Fruit fly (Drosophila melanogaster) whole organism, embryonic: ENCODE measurements around the gene CG14054.

Experiments
- Asciz ChIP-seq: fragments of 200-800 bp; sonication (Bioruptor generic); optimal IDR thresholded peaks from 2 replicates; lab custom pipeline; 2017; ENCODE audit warnings: missing biosample characterization, mild to moderate bottlenecking, missing genetic modification characterization, missing genetic modification reagents
- Atf6 ChIP-seq: fragments of 200-800 bp; sonication (Bioruptor generic); IDR thresholded peaks from 2 replicates; pipeline ENCODE4 v1.3.6; 2022; ENCODE audit warnings: missing biosample characterization, missing genetic modification characterization
- Blimp-1 ChIP-seq: fragments of 200-800 bp; sonication (Bioruptor generic); optimal IDR thresholded peaks from 3 replicates; lab custom pipeline; 2018; ENCODE audit warnings: missing biosample characterization, missing genetic modification characterization, mild to moderate bottlenecking, moderate library complexity, missing genetic modification reagents
- CG10565 ChIP-seq: fragments of 200-800 bp; sonication (Bioruptor generic); optimal IDR thresholded peaks from 3 replicates; lab custom pipeline; 2016; ENCODE audit warnings: missing biosample characterization, mild to moderate bottlenecking, missing genetic modification characterization
- CG10959 ChIP-seq: fragments of 200-800 bp; sonication (Bioruptor generic); IDR thresholded peaks from 2 replicates; pipeline ENCODE4 v1.3.6; 2022; ENCODE audit warnings: missing biosample characterization, missing genetic modification characterization
- CG10979 ChIP-seq: fragments of 200-800 bp; sonication (Bioruptor generic); optimal IDR thresholded peaks from 2 replicates; lab custom pipeline; 2018; ENCODE audit warnings: missing biosample characterization, mild to moderate bottlenecking, missing genetic modification characterization, moderate library complexity
- CG11093 ChIP-seq: fragments of 200-800 bp; sonication (Bioruptor generic); IDR thresholded peaks from 3 replicates; pipeline ENCODE4 v1.3.6; 2022; ENCODE audit warnings: missing biosample characterization, missing genetic modification characterization
- CG12071 ChIP-seq: fragments of 200-800 bp; sonication (Bioruptor generic); optimal IDR thresholded peaks from 3 replicates; lab custom pipeline; 2018; ENCODE audit warnings: missing biosample characterization, mild to moderate bottlenecking, missing genetic modification characterization
- CG12104 ChIP-seq: fragments of 200-800 bp; sonication (Bioruptor generic); optimal IDR thresholded peaks from 3 replicates; lab custom pipeline; 2016; ENCODE audit warnings: missing biosample characterization, missing genetic modification characterization
- CG12744 ChIP-seq: fragments of 200-800 bp; sonication (Bioruptor generic); optimal IDR thresholded peaks from 2 replicates; lab custom pipeline; 2016; ENCODE audit warnings: missing biosample characterization, missing genetic modification characterization
- CG13123 ChIP-seq: fragments of 200-800 bp; sonication (Bioruptor generic); optimal IDR thresholded peaks from 2 replicates; lab custom pipeline; 2016; ENCODE audit warnings: missing biosample characterization, missing genetic modification characterization
- CG13287 ChIP-seq: fragments of 200-800 bp; sonication (Bioruptor generic); IDR thresholded peaks from 2 replicates; pipeline ENCODE4 v1.3.6; 2022; ENCODE audit warnings: missing biosample characterization, missing genetic modification characterization; ENCODE audit not compliant: partially characterized antibody
- CG14965 ChIP-seq: fragments of 200-800 bp; sonication (Bioruptor generic); optimal IDR thresholded peaks from 2 replicates; lab custom pipeline; 2016; ENCODE audit warnings: missing biosample characterization, missing genetic modification characterization, borderline replicate concordance
- CG15011 ChIP-seq: fragments of 200-800 bp; sonication (Bioruptor generic); optimal IDR thresholded peaks from 3 replicates; lab custom pipeline; 2018; ENCODE audit warnings: missing biosample characterization, mild to moderate bottlenecking, missing genetic modification characterization
- CG15696 ChIP-seq: fragments of 200-800 bp; sonication (Bioruptor generic); optimal IDR thresholded peaks from 2 replicates; lab custom pipeline; 2019; ENCODE audit warnings: missing biosample characterization, mild to moderate bottlenecking, missing genetic modification characterization, moderate library complexity
- CG18476 ChIP-seq: fragments of 200-800 bp; sonication (Bioruptor generic); optimal IDR thresholded peaks from 2 replicates; lab custom pipeline; 2016; ENCODE audit warnings: missing biosample characterization, mild to moderate bottlenecking, missing genetic modification characterization
- CG2120 ChIP-seq: fragments of 200-800 bp; sonication (Bioruptor generic); optimal IDR thresholded peaks from 3 replicates; lab custom pipeline; 2016; ENCODE audit warnings: missing biosample characterization, missing genetic modification characterization
- CG3407 ChIP-seq: fragments of 200-800 bp; sonication (Bioruptor generic); optimal IDR thresholded peaks from 2 replicates; lab custom pipeline; 2018; ENCODE audit warnings: missing biosample characterization, mild to moderate bottlenecking, missing genetic modification characterization
- CG34224 ChIP-seq: fragments of 200-800 bp; sonication (Bioruptor generic); IDR thresholded peaks from 3 replicates; pipeline ENCODE4 v1.3.6; 2022; ENCODE audit warnings: missing biosample characterization, missing genetic modification characterization; ENCODE audit not compliant: partially characterized antibody
- CG6272 ChIP-seq: fragments of 200-800 bp; sonication (Bioruptor generic); IDR thresholded peaks from 2 replicates; pipeline ENCODE4 v1.3.6; 2022; ENCODE audit warnings: missing biosample characterization, missing genetic modification characterization
- CG7786 ChIP-seq: fragments of 200-800 bp; sonication (Bioruptor generic); optimal IDR thresholded peaks from 2 replicates; lab custom pipeline; 2016; ENCODE audit warnings: missing biosample characterization, missing genetic modification characterization
- CG7839 ChIP-seq: fragments of 200-800 bp; sonication (Bioruptor generic); optimal IDR thresholded peaks from 3 replicates; lab custom pipeline; 2018; ENCODE audit warnings: missing biosample characterization, mild to moderate bottlenecking, missing genetic modification characterization, moderate library complexity
- Doc2 ChIP-seq: fragments of 200-800 bp; sonication (Bioruptor generic); IDR thresholded peaks from 2 replicates; pipeline ENCODE4 v1.3.6; 2022; ENCODE audit warnings: missing biosample characterization, missing genetic modification characterization
- Doc3 ChIP-seq: fragments of 200-800 bp; sonication (Bioruptor generic); IDR thresholded peaks from 3 replicates; pipeline ENCODE4 v1.3.6; 2022; ENCODE audit warnings: missing biosample characterization, missing genetic modification characterization; ENCODE audit not compliant: partially characterized antibody
- E2f1 ChIP-seq: fragments of 200-800 bp; sonication (Bioruptor generic); IDR thresholded peaks from 2 replicates; pipeline ENCODE4 v1.3.6; 2022; ENCODE audit warnings: missing biosample characterization, missing genetic modification characterization
- HHEX ChIP-seq: fragments of 200-800 bp; sonication (Bioruptor generic); optimal IDR thresholded peaks from 3 replicates; lab custom pipeline; 2017; ENCODE audit warnings: missing biosample characterization, mild to moderate bottlenecking, missing genetic modification characterization, missing genetic modification reagents
- Hr51 ChIP-seq, 2 experiments: fragments of 200-800 bp; sonication (Bioruptor generic); optimal IDR thresholded peaks; 2 replicates in 1 of 2; 3 replicates in 1 of 2; lab custom pipeline; 2016 to 2018; ENCODE audit warnings: missing biosample characterization in 2 of 2, missing genetic modification characterization in 2 of 2, mild to moderate bottlenecking in 1 of 2, moderate library complexity in 1 of 2
- Lhr ChIP-seq: fragments of 200-800 bp; sonication (Bioruptor generic); optimal IDR thresholded peaks from 3 replicates; lab custom pipeline; 2017; ENCODE audit warnings: mild to moderate bottlenecking, missing biosample characterization, missing genetic modification reagents, missing genetic modification characterization
- MBD-R2 ChIP-seq: fragments of 200-800 bp; sonication (Bioruptor generic); IDR thresholded peaks from 2 replicates; pipeline ENCODE4 v1.3.6; 2022; ENCODE audit warnings: missing biosample characterization, missing genetic modification characterization
- Med ChIP-seq: fragments of 200-800 bp; sonication (Bioruptor generic); peaks from one replicate; lab custom pipeline; 2016; ENCODE audit warnings: missing biosample characterization, missing genetic modification characterization, mild to moderate bottlenecking, inconsistent platforms, moderate library complexity
- Mrtf ChIP-seq: fragments of 200-800 bp; sonication (Bioruptor generic); IDR thresholded peaks from 3 replicates; pipeline ENCODE4 v1.3.6; 2022; ENCODE audit warnings: missing biosample characterization, missing genetic modification characterization
- Myb ChIP-seq: fragments of 200-800 bp; sonication (Bioruptor generic); optimal IDR thresholded peaks from 2 replicates; lab custom pipeline; 2016; ENCODE audit warnings: missing biosample characterization, missing genetic modification characterization
- NK7.1 ChIP-seq: fragments of 200-800 bp; sonication (Bioruptor generic); optimal IDR thresholded peaks from 3 replicates; lab custom pipeline; 2016; ENCODE audit warnings: missing biosample characterization, missing genetic modification characterization
- Rfx ChIP-seq: fragments of 200-800 bp; sonication (Bioruptor generic); IDR thresholded peaks from 2 replicates; pipeline ENCODE4 v1.3.6; 2022; ENCODE audit warnings: missing biosample characterization, missing genetic modification characterization
- Scr ChIP-seq: fragments of 200-800 bp; sonication (Bioruptor generic); IDR thresholded peaks from 2 replicates; pipeline ENCODE4 v1.3.6; 2022; ENCODE audit warnings: missing biosample characterization, missing genetic modification characterization; ENCODE audit not compliant: partially characterized antibody
- Xrp1 ChIP-seq: fragments of 200-800 bp; sonication (Bioruptor generic); IDR thresholded peaks from 2 replicates; pipeline ENCODE4 v1.3.6; 2022; ENCODE audit warnings: missing biosample characterization, missing genetic modification characterization
- aop ChIP-seq: fragments of 200-800 bp; sonication (Bioruptor generic); IDR thresholded peaks from 2 replicates; pipeline ENCODE4 v1.3.6; 2022; ENCODE audit warnings: missing biosample characterization, missing genetic modification characterization
- chif ChIP-seq, 2 experiments: fragments of 200-800 bp; sonication (Bioruptor generic); optimal IDR thresholded peaks; 3 replicates each; lab custom pipeline; 2016; ENCODE audit warnings: missing biosample characterization in 2 of 2, missing genetic modification characterization in 2 of 2
- dan ChIP-seq: fragments of 200-800 bp; sonication (Bioruptor generic); IDR thresholded peaks from 2 replicates; pipeline ENCODE4 v1.3.6; 2022; ENCODE audit warnings: missing biosample characterization, missing genetic modification characterization
- dpn ChIP-seq, 2 experiments: fragments of 200-800 bp; sonication (Bioruptor generic); optimal IDR thresholded peaks; 3 replicates each; lab custom pipeline; 2016; ENCODE audit warnings: missing biosample characterization in 2 of 2, missing genetic modification characterization in 2 of 2
- dysf ChIP-seq: fragments of 200-800 bp; sonication (Bioruptor generic); IDR thresholded peaks from 3 replicates; pipeline ENCODE4 v1.3.6; 2022; ENCODE audit warnings: missing biosample characterization, missing genetic modification characterization
- fd3F ChIP-seq: fragments of 200-800 bp; sonication (Bioruptor generic); optimal IDR thresholded peaks from 2 replicates; lab custom pipeline; 2018; ENCODE audit warnings: missing biosample characterization, mild to moderate bottlenecking, missing genetic modification characterization, moderate library complexity
- fd64A ChIP-seq: fragments of 200-800 bp; sonication (Bioruptor generic); optimal IDR thresholded peaks from 3 replicates; lab custom pipeline; 2018; ENCODE audit warnings: missing biosample characterization, mild to moderate bottlenecking, missing genetic modification characterization
- lilli ChIP-seq: fragments of 200-800 bp; sonication (Bioruptor generic); optimal IDR thresholded peaks from 3 replicates; lab custom pipeline; 2016; ENCODE audit warnings: missing biosample characterization, missing genetic modification characterization
- mld ChIP-seq: fragments of 200-800 bp; sonication (Bioruptor generic); IDR thresholded peaks from 3 replicates; pipeline ENCODE4 v1.3.6; 2022; ENCODE audit warnings: missing biosample characterization, missing genetic modification characterization; ENCODE audit not compliant: partially characterized antibody
- p53 ChIP-seq: fragments of 200-800 bp; sonication (Bioruptor generic); optimal IDR thresholded peaks from 2 replicates; lab custom pipeline; 2016; ENCODE audit warnings: missing biosample characterization, missing genetic modification characterization
- pb ChIP-seq: fragments of 200-800 bp; sonication (Bioruptor generic); optimal IDR thresholded peaks from 3 replicates; lab custom pipeline; 2016; ENCODE audit warnings: missing biosample characterization, missing genetic modification characterization
- unpg ChIP-seq: fragments of 200-800 bp; sonication (Bioruptor generic); optimal IDR thresholded peaks from 3 replicates; lab custom pipeline; 2018; ENCODE audit warnings: missing biosample characterization, mild to moderate bottlenecking, missing genetic modification characterization, moderate library complexity
- usp ChIP-seq: fragments of >200 bp; optimal IDR thresholded peaks from 2 replicates; lab custom pipeline; 2017; ENCODE audit warnings: missing biosample characterization, missing genetic modification characterization
- zen ChIP-seq: fragments of 200-800 bp; sonication (Bioruptor generic); optimal IDR thresholded peaks from 3 replicates; lab custom pipeline; 2018; ENCODE audit warnings: missing biosample characterization, mild to moderate bottlenecking, missing genetic modification characterization, moderate library complexity

CG14054 gene

DNA sequence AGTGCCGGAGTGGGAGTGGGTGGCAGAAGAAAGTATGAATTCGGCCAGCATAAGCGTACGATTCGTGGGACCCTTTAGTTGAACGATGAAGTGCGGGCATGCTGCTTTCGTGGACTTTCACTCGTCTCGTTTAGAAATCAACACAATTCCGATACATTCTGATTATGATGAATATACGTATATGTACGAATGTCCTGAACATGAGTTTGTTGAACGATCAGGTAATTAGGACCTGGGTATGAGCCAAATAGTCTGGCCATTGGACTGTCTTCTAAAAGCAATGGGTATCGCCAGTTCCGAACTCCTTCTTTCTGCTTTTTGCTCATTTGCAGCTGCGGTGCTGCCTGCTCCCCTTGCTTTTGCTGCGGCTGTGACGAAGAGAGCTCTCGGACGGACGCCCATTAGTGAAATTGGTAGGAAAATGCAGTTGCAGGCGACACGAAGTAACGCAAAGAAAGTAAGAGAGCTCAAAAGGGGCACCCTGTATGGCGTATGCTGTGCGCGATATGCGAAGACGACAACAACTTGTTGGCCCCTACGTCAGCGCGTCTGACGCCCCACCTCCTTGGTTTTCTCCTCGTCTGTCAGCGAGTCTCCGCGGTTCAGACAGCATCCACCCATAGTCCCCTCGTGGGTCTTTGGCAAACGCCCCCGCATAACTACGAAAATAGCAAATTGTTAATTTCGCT, 29.2 kb downstream of the CG14054 start (continued):
- TF ChIP-seq CG10979 (tag; lab: Kevin White, UChicago) (no peak), CG13123 (no peak), Blimp-1 (GFP tag; lab: Kevin White, UChicago) (peak; percentile 24), CG12104 (GFP tag; lab: Kevin White, UChicago) (no peak), CG12744 (GFP tag; lab: Kevin White, UChicago) (no peak), CG7786 (GFP tag; lab: Kevin White, UChicago) (no peak), usp (no peak), CG13287 (GFP tag; lab: Robert Waterston, UW) (no peak), fd3F (GFP tag; lab: Kevin White, UChicago) (no peak), CG6272 (GFP tag; lab: Robert Waterston, UW) (no peak), Rfx (GFP tag; lab: Robert Waterston, UW) (peak; percentile 25; the same call in 1 of the 2 replicates), dan (no peak), CG15696 (tag; lab: Kevin White, UChicago) (no peak), MBD-R2 (GFP tag; lab: Robert Waterston, UW) (no peak), dysf (0 out of 3 replicates have a peak, but pooled peaks have one; percentile 35), E2f1 (GFP tag; lab: Robert Waterston, UW) (no peak), CG10959 (GFP tag; lab: Robert Waterston, UW) (no peak), Mrtf (no peak), Lhr (no peak), chif (GFP tag; optimal IDR thresholded peaks at IDR 0.05; lab: Kevin White, UChicago) (peak in 1 of 2 experiments; percentile 25), CG14965 (GFP tag; lab: Kevin White, UChicago) (no peak), Scr (GFP tag; lab: Robert Waterston, UW) (no peak), CG34224 (GFP tag; lab: Robert Waterston, UW) (no peak), fd64A (GFP tag; lab: Kevin White, UChicago) (no peak), aop (no peak), p53 (GFP tag; lab: Kevin White, UChicago) (no peak), mld (GFP tag; lab: Robert Waterston, UW) (no peak), CG10565 (no peak), Hr51 (GFP tag; optimal IDR thresholded peaks at IDR 0.05; lab: Kevin White, UChicago) (peak in 1 of 2 experiments; percentile 30), Xrp1 (peak; percentile 38; the same call in 1 of the 2 replicates), CG15011 (GFP tag; lab: Kevin White, UChicago) (no peak), Atf6 (GFP tag; lab: Robert Waterston, UW) (no peak), CG3407 (GFP tag; lab: Kevin White, UChicago) (no peak), Myb (GFP tag; lab: Kevin White, UChicago) (no peak), HHEX (no peak), NK7.1 (GFP tag; lab: Kevin White, UChicago) (no peak), zen (tag; lab: Kevin White, UChicago) (no peak), CG7839 (tag; lab: Kevin White, UChicago) (peak; percentile 18), dpn (GFP tag; optimal IDR thresholded peaks at IDR 0.05; lab: Kevin White, UChicago) (no peak), CG11093 (GFP tag; lab: Robert Waterston, UW) (no peak), CG12071 (no peak), CG18476 (GFP tag; lab: Kevin White, UChicago) (no peak), unpg (GFP tag; lab: Kevin White, UChicago) (no peak), lilli (peak; percentile 28), Doc2 (GFP tag; lab: Robert Waterston, UW) (no peak), CG2120 (GFP tag; lab: Kevin White, UChicago) (peak; percentile 24), Asciz (GFP tag; lab: Kevin White, UChicago) (no peak), Med (GFP tag; lab: Kevin White, UChicago) (peak; percentile 77), Doc3 (GFP tag; lab: Robert Waterston, UW) (no peak), pb (GFP tag; lab: Kevin White, UChicago) (peak; percentile 44)
